Fruit fly (Drosophila melanogaster): Measurements from ENCODE around the gene Cyp4g15.

- TF ChIP-seq CG8478 (optimal IDR thresholded peaks at IDR 0.05) (no peak), CTCF (optimal IDR thresholded peaks at IDR 0.05) (no peak)
These were observed 42.9 kb upstream of the Cyp4g15 start for dm6 chrX:11433930-11434329.
